Worm (Caenorhabditis elegans) whole organism, L4 larva: Measurements from ENCODE around the gene F14E5.2.

ENCODE experiments used
- F10B5.3 ChIP-seq: sonication (generic microtip); optimal IDR thresholded peaks from 2 replicates; lab custom pipeline; 2016; ENCODE audit warnings: mild to moderate bottlenecking, missing genetic modification characterization, missing compliant biosample characterization
- F26F4.8 ChIP-seq: fragments of 200-800 bp; sonication (Bioruptor generic); conservative IDR thresholded peaks from 2 replicates; pipeline ENCODE4 v1.3.6; 2022; ENCODE audit warnings: missing genetic modification characterization, missing compliant biosample characterization
- F37D6.2 ChIP-seq: sonication (generic microtip); optimal IDR thresholded peaks from 2 replicates; lab custom pipeline; 2016; ENCODE audit warnings: mild to moderate bottlenecking, missing genetic modification characterization, missing compliant biosample characterization
- R02D3.7 ChIP-seq: fragments of 150-350 bp; sonication (generic microtip); optimal IDR thresholded peaks from 3 replicates; lab custom pipeline; 2014; ENCODE audit warnings: missing biosample characterization, missing genetic modification characterization
- T20F7.1 ChIP-seq: fragments of 200-800 bp; sonication (Bioruptor generic); optimal IDR thresholded peaks from 2 replicates; lab custom pipeline; 2018; ENCODE audit warnings: mild to moderate bottlenecking, missing genetic modification characterization, missing compliant biosample characterization
- Y105C5A.15 ChIP-seq: fragments of 200-800 bp; sonication (Bioruptor generic); IDR thresholded peaks from 2 replicates; pipeline ENCODE4 v1.3.6; 2022; ENCODE audit warnings: missing genetic modification characterization, missing compliant biosample characterization
- Y48G9A.11 ChIP-seq: fragments of 200-800 bp; sonication (Bioruptor generic); IDR thresholded peaks from 2 replicates; pipeline ENCODE4 v1.3.6; 2022; ENCODE audit warnings: missing genetic modification reagents, missing genetic modification characterization, missing compliant biosample characterization
- aha-1 ChIP-seq: fragments of 150-350 bp; peaks from one replicate; lab custom pipeline; 2014; ENCODE audit warnings: missing biosample characterization, missing genetic modification characterization
- ama-1 ChIP-seq: fragments of 150-350 bp; optimal IDR thresholded peaks from 2 replicates; lab custom pipeline; 2014; ENCODE audit warnings: inconsistent platforms, mixed read lengths
- ceh-28 ChIP-seq: fragments of 150-350 bp; optimal IDR thresholded peaks from 2 replicates; lab custom pipeline; 2014; ENCODE audit warnings: missing biosample characterization, missing genetic modification reagents, missing genetic modification characterization
- ceh-32 ChIP-seq: sonication (generic microtip); optimal IDR thresholded peaks from 2 replicates; lab custom pipeline; 2016; ENCODE audit warnings: mild to moderate bottlenecking, missing genetic modification characterization, missing compliant biosample characterization; ENCODE audit not compliant: poor library complexity
- cey-2 ChIP-seq: sonication (generic microtip); optimal IDR thresholded peaks from 3 replicates; lab custom pipeline; 2017; ENCODE audit warnings: missing genetic modification characterization, mild to moderate bottlenecking, missing compliant biosample characterization, antibody characterized with exemption, borderline replicate concordance; ENCODE audit not compliant: insufficient read depth
- ctbp-1 ChIP-seq: fragments of 200-800 bp; sonication (Bioruptor generic); IDR thresholded peaks from 2 replicates; pipeline ENCODE4 v1.3.6; 2022; ENCODE audit warnings: missing genetic modification reagents, missing genetic modification characterization, missing compliant biosample characterization
- daf-16 ChIP-seq, 3 experiments: sonication (generic microtip); optimal IDR thresholded peaks; 2 replicates each; lab custom pipeline; 2016 to 2017; ENCODE audit warnings: missing genetic modification characterization in 3 of 3, missing genetic modification reagents in 3 of 3, mild to moderate bottlenecking in 2 of 3, missing compliant biosample characterization in 2 of 3, missing biosample characterization in 1 of 3, moderate library complexity in 1 of 3
- dmd-6 ChIP-seq: fragments of 200-800 bp; sonication (Bioruptor generic); IDR thresholded peaks from 2 replicates; pipeline ENCODE4 v1.3.6; 2022; ENCODE audit warnings: missing genetic modification reagents, missing genetic modification characterization, missing compliant biosample characterization
- dmd-8 ChIP-seq: fragments of 200-800 bp; sonication (Bioruptor generic); IDR thresholded peaks from 2 replicates; pipeline ENCODE4 v1.3.6; 2022; ENCODE audit warnings: missing genetic modification characterization, missing compliant biosample characterization
- dve-1 ChIP-seq: sonication (generic microtip); optimal IDR thresholded peaks from 2 replicates; lab custom pipeline; 2017; ENCODE audit warnings: antibody characterized with exemption, mild to moderate bottlenecking, missing genetic modification characterization, missing compliant biosample characterization; ENCODE audit not compliant: insufficient read depth
- fkh-10 ChIP-seq: fragments of 150-350 bp; optimal IDR thresholded peaks from 2 replicates; lab custom pipeline; 2014; ENCODE audit warnings: missing biosample characterization, missing genetic modification reagents, missing genetic modification characterization
- fos-1 ChIP-seq: fragments of 150-350 bp; optimal IDR thresholded peaks from 2 replicates; lab custom pipeline; 2014; ENCODE audit warnings: missing biosample characterization, missing genetic modification characterization
- gei-8 ChIP-seq: fragments of 200-800 bp; sonication (Bioruptor generic); optimal IDR thresholded peaks from 2 replicates; lab custom pipeline; 2018; ENCODE audit warnings: mild to moderate bottlenecking, missing genetic modification characterization, missing compliant biosample characterization
- lim-7 ChIP-seq: fragments of 200-800 bp; sonication (Bioruptor generic); IDR thresholded peaks from 2 replicates; pipeline ENCODE4 v1.3.6; 2022; ENCODE audit warnings: missing genetic modification characterization, missing compliant biosample characterization
- lin-13 ChIP-seq: fragments of 150-350 bp; optimal IDR thresholded peaks from 2 replicates; lab custom pipeline; 2014; ENCODE audit warnings: missing biosample characterization, missing genetic modification reagents, missing genetic modification characterization
- lin-15B ChIP-seq: fragments of 150-350 bp; sonication (generic microtip); optimal IDR thresholded peaks from 3 replicates; lab custom pipeline; 2014; ENCODE audit warnings: missing biosample characterization, missing genetic modification characterization
- lin-38 ChIP-seq: fragments of 200-800 bp; sonication (Bioruptor generic); IDR thresholded peaks from 2 replicates; pipeline ENCODE4 v1.3.6; 2022; ENCODE audit warnings: missing genetic modification reagents, missing genetic modification characterization, missing compliant biosample characterization
- lir-3 ChIP-seq: sonication (generic microtip); optimal IDR thresholded peaks from 2 replicates; lab custom pipeline; 2016; ENCODE audit warnings: mild to moderate bottlenecking, missing genetic modification characterization, missing compliant biosample characterization
- lsy-2 ChIP-seq, 2 experiments: fragments of 150-350 bp in 1 of 2; sonication (generic microtip) in 1 of 2; optimal IDR thresholded peaks; 2 replicates each; lab custom pipeline; 2014 to 2017; ENCODE audit warnings: missing biosample characterization in 2 of 2, missing genetic modification characterization in 2 of 2
- nhr-11 ChIP-seq: fragments of 150-350 bp; optimal IDR thresholded peaks from 2 replicates; lab custom pipeline; 2014; ENCODE audit warnings: missing biosample characterization, missing genetic modification characterization
- nhr-28 ChIP-seq: fragments of 150-350 bp; optimal IDR thresholded peaks from 2 replicates; lab custom pipeline; 2014; ENCODE audit warnings: missing biosample characterization, missing genetic modification characterization
- nhr-41 ChIP-seq: fragments of 200-800 bp; sonication (Bioruptor generic); IDR thresholded peaks from 2 replicates; pipeline ENCODE4 v1.3.6; 2022; ENCODE audit warnings: missing genetic modification reagents, missing genetic modification characterization, missing compliant biosample characterization
- nhr-42 ChIP-seq: fragments of 200-800 bp; sonication (Bioruptor generic); IDR thresholded peaks from 2 replicates; pipeline ENCODE4 v1.3.6; 2022; ENCODE audit warnings: missing genetic modification characterization, missing compliant biosample characterization
- pha-4 ChIP-seq, 2 experiments: fragments of 150-350 bp in 1 of 2; fragments of 200-800 bp in 1 of 2; sonication (Bioruptor generic) in 1 of 2; IDR thresholded peaks in 1 of 2; optimal IDR thresholded peaks in 1 of 2; 2 replicates each; pipeline versions ENCODE4 v1.3.6 to Lab custom; 2014 to 2022; ENCODE audit warnings: missing genetic modification characterization in 2 of 2, missing genetic modification reagents in 2 of 2, missing biosample characterization in 1 of 2, missing compliant biosample characterization in 1 of 2
- pqm-1 ChIP-seq: sonication (generic microtip); optimal IDR thresholded peaks from 2 replicates; lab custom pipeline; 2017; ENCODE audit warnings: missing biosample characterization, missing genetic modification characterization
- rbr-2 ChIP-seq: sonication (generic microtip); optimal IDR thresholded peaks from 2 replicates; lab custom pipeline; 2016; ENCODE audit warnings: missing genotype, missing genetic modification characterization, missing compliant biosample characterization
- saeg-2 ChIP-seq: fragments of 200-800 bp; sonication (Bioruptor generic); IDR thresholded peaks from 2 replicates; pipeline ENCODE4 v1.3.6; 2022; ENCODE audit warnings: missing genetic modification reagents, missing genetic modification characterization, missing compliant biosample characterization
- set-16 ChIP-seq: fragments of 200-800 bp; sonication (Bioruptor generic); IDR thresholded peaks from 2 replicates; pipeline ENCODE4 v1.3.6; 2022; ENCODE audit warnings: missing genetic modification reagents, missing genetic modification characterization, missing compliant biosample characterization
- spr-1 ChIP-seq: sonication (generic microtip); optimal IDR thresholded peaks from 2 replicates; lab custom pipeline; 2016; ENCODE audit warnings: mild to moderate bottlenecking, missing genetic modification characterization, missing compliant biosample characterization
- spr-3 ChIP-seq: fragments of 200-800 bp; sonication (Bioruptor generic); optimal IDR thresholded peaks from 2 replicates; lab custom pipeline; 2018; ENCODE audit warnings: mild to moderate bottlenecking, missing genetic modification characterization, missing compliant biosample characterization
- unc-39 ChIP-seq: sonication (generic microtip); optimal IDR thresholded peaks from 2 replicates; lab custom pipeline; 2017; ENCODE audit warnings: missing biosample characterization, missing genetic modification characterization
- unc-62 ChIP-seq, 3 experiments: fragments of 150-350 bp in 1 of 3; sonication (generic microtip); optimal IDR thresholded peaks in 2 of 3; peaks in 1 of 3; 1 replicate in 1 of 3; 2 replicates in 2 of 3; lab custom pipeline; 2014 to 2017; ENCODE audit warnings: missing biosample characterization in 3 of 3, missing genetic modification characterization in 3 of 3, missing genetic modification reagents in 3 of 3, missing genotype in 1 of 3
- zag-1 ChIP-seq: fragments of 150-350 bp; optimal IDR thresholded peaks from 2 replicates; lab custom pipeline; 2014; ENCODE audit warnings: missing biosample characterization, missing genetic modification characterization
- zfp-2 ChIP-seq: sonication (generic microtip); optimal IDR thresholded peaks from 2 replicates; lab custom pipeline; 2016; ENCODE audit warnings: mild to moderate bottlenecking, missing genetic modification characterization, missing compliant biosample characterization
- ztf-11 ChIP-seq: fragments of 150-350 bp; optimal IDR thresholded peaks from 2 replicates; lab custom pipeline; 2014; ENCODE audit warnings: missing biosample characterization, missing genetic modification characterization
- ztf-7 ChIP-seq: fragments of 150-350 bp; optimal IDR thresholded peaks from 2 replicates; lab custom pipeline; 2014; ENCODE audit warnings: missing biosample characterization, missing genetic modification characterization

The F14E5.2 gene

ce11 chrII:8404748-8405147 lies 23.9 kb downstream of the F14E5.2 start, which contains the start of gene skpo-1:
TSS of gene skpo-1 (minus strand) at chrII:8404848.
- no peak for TF ChIP-seq lin-15B (tag; lab: Kevin White, UChicago)
- no peak for TF ChIP-seq daf-16 (GFP tag; optimal IDR thresholded peaks at IDR 0.05; lab: Kevin White, UChicago)
- no peak for TF ChIP-seq daf-16 (tag; optimal IDR thresholded peaks at IDR 0.05; lab: Kevin White, UChicago)
- no peak for TF ChIP-seq lsy-2 (tag; optimal IDR thresholded peaks at IDR 0.05; lab: Kevin White, UChicago)
- TF ChIP-seq nhr-42 = no peak
- no peak for TF ChIP-seq pha-4 (GFP tag; IDR thresholded peaks at IDR 0.05; lab: Robert Waterston, UW)
- TF ChIP-seq pha-4 (tag; optimal IDR thresholded peaks at IDR 0.05; lab: Kevin White, UChicago) = no peak
- no peak for TF ChIP-seq cey-2 (tag; lab: Kevin White, UChicago)
- no peak for TF ChIP-seq zag-1 (tag; lab: Kevin White, UChicago)
- no peak for TF ChIP-seq spr-3 (GFP tag; lab: Kevin White, UChicago)
- no peak for TF ChIP-seq nhr-41 (GFP tag; lab: Robert Waterston, UW)
- no peak for TF ChIP-seq saeg-2 (GFP tag; lab: Robert Waterston, UW)
- no peak for TF ChIP-seq set-16 (GFP tag; lab: Robert Waterston, UW)
- no peak for TF ChIP-seq lin-38 (GFP tag; lab: Robert Waterston, UW)
- no peak for TF ChIP-seq zfp-2 (tag; lab: Kevin White, UChicago)
- no peak for TF ChIP-seq pqm-1 (tag; lab: Kevin White, UChicago)
- TF ChIP-seq ctbp-1 (GFP tag; lab: Robert Waterston, UW) = no peak
- no peak for TF ChIP-seq F26F4.8 (GFP tag; lab: Robert Waterston, UW)
- TF ChIP-seq rbr-2 (tag; lab: Kevin White, UChicago) = no peak
- TF ChIP-seq Y48G9A.11 = no peak
- TF ChIP-seq dve-1 (tag; lab: Kevin White, UChicago) = no peak

- TF ChIP-seq fos-1 (tag; lab: Kevin White, UChicago) (no peak), T20F7.1 (peak; percentile 38), unc-39 (no peak), nhr-28 (tag; lab: Kevin White, UChicago) (peak; percentile 47), ama-1 (lab: Kevin White, UChicago) (no peak), R02D3.7 (tag; lab: Kevin White, UChicago) (no peak), ceh-32 (tag; lab: Kevin White, UChicago) (no peak), rbr-2 (tag; lab: Kevin White, UChicago) (no peak), unc-62 (GFP tag; optimal IDR thresholded peaks at IDR 0.05 in 1 of 2; lab: Kevin White, UChicago) (peak in 1 of 2 experiments; percentile 63), unc-62 (tag; optimal IDR thresholded peaks at IDR 0.05; lab: Kevin White, UChicago) (no peak), gei-8 (GFP tag; lab: Kevin White, UChicago) (no peak), spr-1 (tag; lab: Kevin White, UChicago) (no peak), dve-1 (tag; lab: Kevin White, UChicago) (peak; percentile 20), Y105C5A.15 (GFP tag; lab: Robert Waterston, UW) (no peak), pqm-1 (tag; lab: Kevin White, UChicago) (peak; percentile 84)
Observed at ce11 chrII:8399997-8400396, 28.7 kb downstream of the F14E5.2 start.

- TF ChIP-seq ztf-11 (tag; lab: Kevin White, UChicago) = no peak
- TF ChIP-seq dmd-6 (GFP tag; lab: Robert Waterston, UW) = 0 out of 2 replicates have a peak, but pooled peaks have one; percentile 18
- TF ChIP-seq, all 104 proteins: peak for 1
Observed at ce11 chrII:8399064-8399463, 29.6 kb downstream of the F14E5.2 start, which contains the start of gene dod-23. TSS of gene dod-23 (minus strand) at chrII:8399164.

ce11 chrII:8396041-8396440 lies 32.6 kb downstream of the F14E5.2 start, which contains the start of gene F49E12.7:
TSS of gene F49E12.7 (minus strand) at chrII:8396141.
- no peak for TF ChIP-seq lin-13 (GFP tag; lab: Kevin White, UChicago)
- no peak for TF ChIP-seq F10B5.3 (tag; lab: Kevin White, UChicago)
- TF ChIP-seq lin-15B (tag; lab: Kevin White, UChicago) = no peak
- no peak for TF ChIP-seq aha-1 (tag; lab: Kevin White, UChicago)
- TF ChIP-seq set-16 (GFP tag; lab: Robert Waterston, UW) = no peak
- TF ChIP-seq fkh-10 (GFP tag; lab: Kevin White, UChicago) = no peak
- no peak for TF ChIP-seq ceh-28 (tag; lab: Kevin White, UChicago)
- no peak for TF ChIP-seq lim-7 (GFP tag; lab: Robert Waterston, UW)
- no peak for TF ChIP-seq ztf-7 (tag; lab: Kevin White, UChicago)
- TF ChIP-seq nhr-42 = no peak
- no peak for TF ChIP-seq F37D6.2 (tag; lab: Kevin White, UChicago)
- no peak for TF ChIP-seq dmd-8
- no peak for TF ChIP-seq lir-3 (tag; lab: Kevin White, UChicago)
- no peak for TF ChIP-seq nhr-11 (tag; lab: Kevin White, UChicago)
